Worm (Caenorhabditis elegans): Measurements from ENCODE around the gene swt-7.

- TF ChIP-seq ets-4 (tag; optimal IDR thresholded peaks at IDR 0.05) (no peak), gmeb-2 (tag; optimal IDR thresholded peaks at IDR 0.05) (no peak), sox-2 (GFP tag; IDR thresholded peaks at IDR 0.05) (no peak), fkh-6 (tag; optimal IDR thresholded peaks at IDR 0.05) (no peak), nhr-11 (tag; optimal IDR thresholded peaks at IDR 0.05) (no peak), hlh-8 (tag; optimal IDR thresholded peaks at IDR 0.05) (no peak), tbx-2 (tag; optimal IDR thresholded peaks at IDR 0.05) (no peak), hlh-13 (GFP tag; optimal IDR thresholded peaks at IDR 0.05) (no peak), lim-6 (tag; optimal IDR thresholded peaks at IDR 0.05) (no peak)
Measured at ce11 chrV:5053335-5053734, 22.7 kb upstream of the swt-7 start, which contains the start of gene cwp-4.
